Worm (Caenorhabditis elegans) whole organism, L1 larva: Measurements from ENCODE around the gene ZK643.6.

ENCODE experiments used
- aha-1 ChIP-seq: fragments of 150-350 bp; optimal IDR thresholded peaks from 2 replicates; lab custom pipeline; 2014; ENCODE audit warnings: missing biosample characterization, missing genetic modification characterization
- aly-2 ChIP-seq: fragments of 150-350 bp; optimal IDR thresholded peaks from 2 replicates; lab custom pipeline; 2014; ENCODE audit warnings: missing biosample characterization, missing genetic modification characterization
- blmp-1 ChIP-seq: fragments of 150-350 bp; optimal IDR thresholded peaks from 2 replicates; lab custom pipeline; 2014; ENCODE audit warnings: missing biosample characterization, missing genetic modification characterization
- ceh-63 ChIP-seq: fragments of 200-800 bp; sonication (Bioruptor generic); optimal IDR thresholded peaks from 2 replicates; lab custom pipeline; 2018; ENCODE audit warnings: mild to moderate bottlenecking, missing genetic modification characterization, missing compliant biosample characterization
- ceh-82 ChIP-seq, 3 experiments: fragments of 150-350 bp in 1 of 3; sonication (generic microtip) in 2 of 3; optimal IDR thresholded peaks; 2 replicates each; lab custom pipeline; 2014 to 2017; ENCODE audit warnings: missing biosample characterization in 3 of 3, missing genetic modification characterization in 3 of 3
- ceh-88 ChIP-seq: fragments of 200-800 bp; sonication (Bioruptor generic); IDR thresholded peaks from 2 replicates; pipeline ENCODE4 v1.3.6; 2022; ENCODE audit warnings: missing genetic modification characterization, missing compliant biosample characterization
- ces-1 ChIP-seq: fragments of 150-350 bp; optimal IDR thresholded peaks from 2 replicates; lab custom pipeline; 2014; ENCODE audit warnings: missing biosample characterization, missing genetic modification reagents, missing genetic modification characterization
- dsc-1 ChIP-seq: sonication (generic microtip); optimal IDR thresholded peaks from 2 replicates; lab custom pipeline; 2016; ENCODE audit warnings: mild to moderate bottlenecking, missing genetic modification characterization, missing compliant biosample characterization
- efl-1 ChIP-seq, 4 experiments: fragments of 150-350 bp; optimal IDR thresholded peaks in 3 of 4; peaks in 1 of 4; 1 replicate in 1 of 4; 2 replicates in 3 of 4; lab custom pipeline; 2014; ENCODE audit warnings: missing biosample characterization in 2 of 4, missing genetic modification characterization in 2 of 4, missing genetic modification reagents in 2 of 4
- egl-13 ChIP-seq: sonication (generic microtip); optimal IDR thresholded peaks from 2 replicates; lab custom pipeline; 2016; ENCODE audit warnings: missing genotype, missing genetic modification reagents, missing genetic modification characterization, missing compliant biosample characterization
- egl-27 ChIP-seq, 2 experiments: fragments of 150-350 bp in 1 of 2; sonication (generic microtip); optimal IDR thresholded peaks; 3 replicates each; lab custom pipeline; 2017 to 2018; ENCODE audit warnings: missing biosample characterization in 2 of 2, missing genetic modification characterization in 2 of 2, missing genetic modification reagents in 2 of 2
- elt-3 ChIP-seq, 6 experiments: fragments of 150-350 bp in 1 of 6; sonication (generic microtip); optimal IDR thresholded peaks; 2 replicates each; lab custom pipeline; 2017 to 2018; ENCODE audit warnings: missing biosample characterization in 6 of 6, missing genetic modification characterization in 6 of 6, inconsistent platforms in 1 of 6
- fkh-4 ChIP-seq: sonication (generic microtip); optimal IDR thresholded peaks from 2 replicates; lab custom pipeline; 2016; ENCODE audit warnings: missing compliant biosample characterization, missing genetic modification characterization, borderline replicate concordance
- grh-1 ChIP-seq: fragments of 200-800 bp; sonication (Bioruptor generic); IDR thresholded peaks from 2 replicates; pipeline ENCODE4 v1.3.6; 2022; ENCODE audit warnings: missing genetic modification reagents, missing genetic modification characterization, missing compliant biosample characterization
- hlh-17 ChIP-seq: fragments of 200-800 bp; sonication (Bioruptor generic); optimal IDR thresholded peaks from 2 replicates; lab custom pipeline; 2018; ENCODE audit warnings: missing genetic modification characterization, mild to moderate bottlenecking, missing compliant biosample characterization, moderate library complexity, borderline replicate concordance
- hlh-4 ChIP-seq: sonication (generic microtip); optimal IDR thresholded peaks from 2 replicates; lab custom pipeline; 2016; ENCODE audit warnings: mild to moderate bottlenecking, missing genetic modification characterization, missing compliant biosample characterization
- isw-1 ChIP-seq: fragments of 200-800 bp; sonication (Bioruptor generic); IDR thresholded peaks from 2 replicates; pipeline ENCODE4 v1.3.6; 2022; ENCODE audit warnings: missing genetic modification characterization, missing compliant biosample characterization
- lin-14 ChIP-seq: fragments of 200-800 bp; sonication (Bioruptor generic); optimal IDR thresholded peaks from 2 replicates; lab custom pipeline; 2018; ENCODE audit warnings: mild to moderate bottlenecking, missing genetic modification characterization, moderate library complexity, missing compliant biosample characterization
- lsy-2 ChIP-seq, 2 experiments: fragments of 150-350 bp; optimal IDR thresholded peaks; 2 replicates each; lab custom pipeline; 2014; ENCODE audit warnings: missing biosample characterization in 2 of 2, missing genetic modification characterization in 2 of 2
- mab-9 ChIP-seq: fragments of 200-800 bp; sonication (Bioruptor generic); IDR thresholded peaks from 2 replicates; pipeline ENCODE4 v1.3.6; 2022; ENCODE audit warnings: missing genetic modification reagents, missing genetic modification characterization, missing compliant biosample characterization
- mep-1 ChIP-seq: fragments of 150-350 bp; optimal IDR thresholded peaks from 2 replicates; lab custom pipeline; 2014; ENCODE audit warnings: missing biosample characterization, missing genetic modification characterization
- nhr-12 ChIP-seq: sonication (generic microtip); optimal IDR thresholded peaks from 2 replicates; lab custom pipeline; 2017; ENCODE audit warnings: missing biosample characterization, missing genetic modification characterization
- nhr-20 ChIP-seq: sonication (generic microtip); optimal IDR thresholded peaks from 2 replicates; lab custom pipeline; 2016; ENCODE audit warnings: mild to moderate bottlenecking, missing genetic modification characterization, missing compliant biosample characterization
- nhr-47 ChIP-seq: sonication (generic microtip); optimal IDR thresholded peaks from 2 replicates; lab custom pipeline; 2016; ENCODE audit warnings: mild to moderate bottlenecking, missing genetic modification characterization, moderate library complexity, missing compliant biosample characterization
- nhr-71 ChIP-seq: sonication (generic microtip); optimal IDR thresholded peaks from 2 replicates; lab custom pipeline; 2016; ENCODE audit warnings: mild to moderate bottlenecking, missing genetic modification characterization, moderate library complexity, missing compliant biosample characterization
- nhr-76 ChIP-seq: sonication (generic microtip); optimal IDR thresholded peaks from 2 replicates; lab custom pipeline; 2017; ENCODE audit warnings: missing biosample characterization, missing genetic modification characterization
- nhr-84 ChIP-seq: sonication (generic microtip); optimal IDR thresholded peaks from 2 replicates; lab custom pipeline; 2017; ENCODE audit warnings: missing biosample characterization, missing genetic modification characterization
- nhr-85 ChIP-seq: sonication (generic microtip); peaks from one replicate; lab custom pipeline; 2016; ENCODE audit warnings: missing genetic modification characterization, inconsistent platforms, missing compliant biosample characterization
- nhr-90 ChIP-seq: sonication (generic microtip); optimal IDR thresholded peaks from 2 replicates; lab custom pipeline; 2016; ENCODE audit warnings: mild to moderate bottlenecking, missing genetic modification characterization, missing compliant biosample characterization; ENCODE audit not compliant: poor library complexity
- pag-3 ChIP-seq: sonication (generic microtip); optimal IDR thresholded peaks from 2 replicates; lab custom pipeline; 2017; ENCODE audit warnings: missing genetic modification characterization, mild to moderate bottlenecking, missing compliant biosample characterization, antibody characterized with exemption, borderline replicate concordance; ENCODE audit not compliant: insufficient read depth
- pqm-1 ChIP-seq: sonication (generic microtip); optimal IDR thresholded peaks from 3 replicates; lab custom pipeline; 2017; ENCODE audit warnings: missing biosample characterization, missing genetic modification characterization
- rnt-1 ChIP-seq: sonication (generic microtip); optimal IDR thresholded peaks from 2 replicates; lab custom pipeline; 2016; ENCODE audit warnings: mild to moderate bottlenecking, missing genetic modification characterization, moderate library complexity, missing compliant biosample characterization
- snu-23 ChIP-seq: sonication (generic microtip); optimal IDR thresholded peaks from 2 replicates; lab custom pipeline; 2016; ENCODE audit warnings: missing genetic modification characterization, missing compliant biosample characterization
- sox-4 ChIP-seq: sonication (generic microtip); optimal IDR thresholded peaks from 2 replicates; lab custom pipeline; 2016; ENCODE audit warnings: missing genetic modification characterization, missing compliant biosample characterization
- sptf-1 ChIP-seq: fragments of 150-350 bp; optimal IDR thresholded peaks from 2 replicates; lab custom pipeline; 2014; ENCODE audit warnings: missing biosample characterization, missing genetic modification characterization
- sup-37 ChIP-seq: fragments of 200-800 bp; sonication (Bioruptor generic); optimal IDR thresholded peaks from 2 replicates; lab custom pipeline; 2018; ENCODE audit warnings: mild to moderate bottlenecking, missing genetic modification characterization, missing compliant biosample characterization
- swsn-7 ChIP-seq: sonication (generic microtip); optimal IDR thresholded peaks from 2 replicates; lab custom pipeline; 2016; ENCODE audit warnings: missing genetic modification characterization, missing compliant biosample characterization
- tlp-1 ChIP-seq: fragments of 150-350 bp; optimal IDR thresholded peaks from 2 replicates; lab custom pipeline; 2014; ENCODE audit warnings: missing biosample characterization, missing genetic modification characterization
- unc-30 ChIP-seq: sonication (generic microtip); optimal IDR thresholded peaks from 2 replicates; lab custom pipeline; 2017; ENCODE audit warnings: missing biosample characterization, missing genetic modification characterization
- unc-98 ChIP-seq: fragments of 200-800 bp; sonication (Bioruptor generic); IDR thresholded peaks from 2 replicates; pipeline ENCODE4 v1.3.6; 2022; ENCODE audit warnings: missing genetic modification characterization, missing compliant biosample characterization
- xbp-1 ChIP-seq: sonication (generic microtip); optimal IDR thresholded peaks from 2 replicates; lab custom pipeline; 2016; ENCODE audit warnings: missing genetic modification characterization, missing compliant biosample characterization
- zag-1 ChIP-seq: fragments of 150-350 bp; optimal IDR thresholded peaks from 2 replicates; lab custom pipeline; 2014; ENCODE audit warnings: missing biosample characterization, missing genetic modification characterization
- zip-4 ChIP-seq: fragments of 200-800 bp; sonication (Bioruptor generic); optimal IDR thresholded peaks from 2 replicates; lab custom pipeline; 2018; ENCODE audit warnings: mild to moderate bottlenecking, missing genetic modification characterization, moderate library complexity, missing compliant biosample characterization
- ztf-11 ChIP-seq, 2 experiments: sonication (generic microtip); optimal IDR thresholded peaks; 2 replicates each; lab custom pipeline; 2016 to 2017; ENCODE audit warnings: missing genetic modification characterization in 2 of 2, missing biosample characterization in 1 of 2, missing compliant biosample characterization in 1 of 2
- ztf-4 ChIP-seq: fragments of 150-350 bp; optimal IDR thresholded peaks from 2 replicates; lab custom pipeline; 2014; ENCODE audit warnings: missing biosample characterization, missing genetic modification characterization

ZK643.6 gene

DNA sequence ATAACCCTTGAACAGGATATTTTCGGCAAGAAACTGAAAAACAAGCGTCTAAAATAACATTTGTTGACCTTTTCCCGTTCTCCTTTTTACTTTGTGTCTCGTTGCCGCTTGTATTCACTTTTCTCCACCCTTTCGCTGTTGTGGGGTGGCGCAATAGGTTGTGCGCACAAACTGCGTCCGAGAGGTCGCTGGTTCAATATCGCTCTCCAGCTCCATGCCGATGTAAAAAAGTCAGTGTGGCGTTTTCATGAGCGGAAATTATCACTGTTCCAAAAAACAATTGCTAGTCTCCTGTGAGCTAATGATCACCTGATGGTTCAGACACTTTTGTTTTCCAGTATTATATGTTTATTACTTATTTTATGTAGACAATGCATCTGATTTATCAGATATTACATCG is 23.0 kb downstream of the ZK643.6 start (continued):
- TF ChIP-seq lsy-2 (tag; optimal IDR thresholded peaks at IDR 0.05; lab: Kevin White, UChicago) (peak; percentile 72 to 85), swsn-7 (tag; lab: Kevin White, UChicago) (peak; percentile 76), sox-4 (peak; percentile 34), grh-1 (GFP tag; lab: Robert Waterston, UW) (no peak), aly-2 (peak; percentile 27)
- TF ChIP-seq, all 84 proteins: peak for 50

ce11 chrIII:8934378-8934777 is 26.2 kb downstream of the ZK643.6 start:
- TF ChIP-seq hlh-4 (tag; lab: Kevin White, UChicago): no peak
- no peak for TF ChIP-seq elt-3 (tag; optimal IDR thresholded peaks at IDR 0.05; lab: Kevin White, UChicago)
- TF ChIP-seq aha-1 (tag; lab: Kevin White, UChicago): no peak
- no peak for TF ChIP-seq nhr-12 (tag; lab: Kevin White, UChicago)
- TF ChIP-seq efl-1 (optimal IDR thresholded peaks at IDR 0.05; lab: Kevin White, UChicago): no peak
- peak in 1 of 2 experiments; percentile 91 for TF ChIP-seq efl-1 (GFP tag; optimal IDR thresholded peaks at IDR 0.05 in 1 of 2; lab: Kevin White, UChicago)

ce11 chrIII:8933696-8934095 is 26.9 kb downstream of the ZK643.6 start:
- TF ChIP-seq lsy-2 (tag; optimal IDR thresholded peaks at IDR 0.05; lab: Kevin White, UChicago) (peak in 1 of 2 experiments; percentile 21), lin-14 (GFP tag; lab: Kevin White, UChicago) (peak; percentile 54), fkh-4 (no peak), nhr-71 (peak; percentile 0), ceh-82 (tag; optimal IDR thresholded peaks at IDR 0.05; lab: Kevin White, UChicago) (peak in 1 of 3 experiments; percentile 14)

ce11 chrIII:8929723-8930122 is 30.8 kb downstream of the ZK643.6 start, which contains the start of gene arrd-15:
Gene arrd-15 (plus strand): TSS chrIII:8930023.
- no peak for TF ChIP-seq ztf-11 (tag; optimal IDR thresholded peaks at IDR 0.05; lab: Kevin White, UChicago)
- TF ChIP-seq unc-98: no peak
- no peak for TF ChIP-seq zip-4 (GFP tag; lab: Kevin White, UChicago)
- TF ChIP-seq nhr-76 (tag; lab: Kevin White, UChicago): no peak
- no peak for TF ChIP-seq zag-1 (tag; lab: Kevin White, UChicago)
- no peak for TF ChIP-seq swsn-7 (tag; lab: Kevin White, UChicago)
- no peak for TF ChIP-seq xbp-1 (tag; lab: Kevin White, UChicago)
- no peak for TF ChIP-seq nhr-84 (tag; lab: Kevin White, UChicago)
- TF ChIP-seq sptf-1 (tag; lab: Kevin White, UChicago): no peak
- no peak for TF ChIP-seq ztf-4
- no peak for TF ChIP-seq mep-1 (tag; lab: Kevin White, UChicago)
- TF ChIP-seq ceh-82 (tag; optimal IDR thresholded peaks at IDR 0.05; lab: Kevin White, UChicago): no peak
- TF ChIP-seq nhr-90 (tag; lab: Kevin White, UChicago): no peak
- no peak for TF ChIP-seq hlh-17 (GFP tag; lab: Kevin White, UChicago)
- TF ChIP-seq, all 84 proteins: peak for 0

- TF ChIP-seq nhr-47 (tag; lab: Kevin White, UChicago) (no peak), dsc-1 (tag; lab: Kevin White, UChicago) (no peak), egl-27 (tag; optimal IDR thresholded peaks at IDR 0.05; lab: Kevin White, UChicago) (no peak), egl-13 (no peak), tlp-1 (no peak), lin-14 (GFP tag; lab: Kevin White, UChicago) (peak; percentile 62), pag-3 (tag; lab: Kevin White, UChicago) (no peak), blmp-1 (peak; percentile 87), ztf-11 (tag; optimal IDR thresholded peaks at IDR 0.05; lab: Kevin White, UChicago) (no peak), nhr-20 (tag; lab: Kevin White, UChicago) (peak; percentile 50), unc-30 (tag; lab: Kevin White, UChicago) (no peak), unc-98 (no peak), ceh-88 (GFP tag; lab: Robert Waterston, UW) (no peak), sup-37 (GFP tag; lab: Kevin White, UChicago) (no peak), ces-1 (GFP tag; lab: Kevin White, UChicago) (no peak), isw-1 (GFP tag; lab: Robert Waterston, UW) (no peak), mab-9 (GFP tag; lab: Robert Waterston, UW) (no peak), nhr-85 (tag; lab: Kevin White, UChicago) (no peak), snu-23 (GFP tag; lab: Kevin White, UChicago) (peak; percentile 20), zag-1 (tag; lab: Kevin White, UChicago) (no peak), pqm-1 (tag; lab: Kevin White, UChicago) (no peak), rnt-1 (tag; lab: Kevin White, UChicago) (no peak), ceh-63 (no peak)
These were observed 34.1 kb downstream of the ZK643.6 start for ce11 chrIII:8926512-8926911.
